Worm (Caenorhabditis elegans) whole organism, L1 larva: Measurements from ENCODE around the gene F49E11.7.

ENCODE experiments used
- C04F5.9 ChIP-seq: sonication (generic microtip); optimal IDR thresholded peaks from 2 replicates; lab custom pipeline; 2016; ENCODE audit warnings: missing genetic modification characterization, missing compliant biosample characterization
- Y116A8C.19 ChIP-seq: sonication (generic microtip); optimal IDR thresholded peaks from 2 replicates; lab custom pipeline; 2016; ENCODE audit warnings: missing compliant biosample characterization, missing genetic modification characterization, borderline replicate concordance
- ama-1 ChIP-seq: fragments of 150-350 bp; optimal IDR thresholded peaks from 2 replicates; lab custom pipeline; 2014
- blmp-1 ChIP-seq: fragments of 150-350 bp; optimal IDR thresholded peaks from 2 replicates; lab custom pipeline; 2014; ENCODE audit warnings: missing biosample characterization, missing genetic modification characterization
- ceh-88 ChIP-seq: fragments of 200-800 bp; sonication (Bioruptor generic); IDR thresholded peaks from 2 replicates; pipeline ENCODE4 v1.3.6; 2022; ENCODE audit warnings: missing genetic modification characterization, missing compliant biosample characterization
- ceh-90 ChIP-seq: sonication (generic microtip); optimal IDR thresholded peaks from 2 replicates; lab custom pipeline; 2016; ENCODE audit warnings: missing genetic modification characterization, missing compliant biosample characterization
- ces-1 ChIP-seq: fragments of 150-350 bp; optimal IDR thresholded peaks from 2 replicates; lab custom pipeline; 2014; ENCODE audit warnings: missing biosample characterization, missing genetic modification reagents, missing genetic modification characterization
- efl-1 ChIP-seq, 4 experiments: fragments of 150-350 bp; optimal IDR thresholded peaks in 3 of 4; peaks in 1 of 4; 1 replicate in 1 of 4; 2 replicates in 3 of 4; lab custom pipeline; 2014; ENCODE audit warnings: missing biosample characterization in 2 of 4, missing genetic modification characterization in 2 of 4, missing genetic modification reagents in 2 of 4
- efl-3 ChIP-seq: fragments of 200-800 bp; sonication (Bioruptor generic); optimal IDR thresholded peaks from 2 replicates; lab custom pipeline; 2018; ENCODE audit warnings: mild to moderate bottlenecking, missing genetic modification characterization, missing compliant biosample characterization
- egl-13 ChIP-seq: sonication (generic microtip); optimal IDR thresholded peaks from 2 replicates; lab custom pipeline; 2016; ENCODE audit warnings: missing genotype, missing genetic modification reagents, missing genetic modification characterization, missing compliant biosample characterization
- egl-27 ChIP-seq, 2 experiments: fragments of 150-350 bp in 1 of 2; sonication (generic microtip); optimal IDR thresholded peaks; 3 replicates each; lab custom pipeline; 2017 to 2018; ENCODE audit warnings: missing biosample characterization in 2 of 2, missing genetic modification characterization in 2 of 2, missing genetic modification reagents in 2 of 2
- elt-3 ChIP-seq, 6 experiments: fragments of 150-350 bp in 1 of 6; sonication (generic microtip); optimal IDR thresholded peaks; 2 replicates each; lab custom pipeline; 2017 to 2018; ENCODE audit warnings: missing biosample characterization in 6 of 6, missing genetic modification characterization in 6 of 6, inconsistent platforms in 1 of 6
- ets-5 ChIP-seq: fragments of 200-800 bp; sonication (Bioruptor generic); IDR thresholded peaks from 2 replicates; pipeline ENCODE4 v1.3.6; 2022; ENCODE audit warnings: missing genetic modification characterization, missing compliant biosample characterization
- fkh-4 ChIP-seq: sonication (generic microtip); optimal IDR thresholded peaks from 2 replicates; lab custom pipeline; 2016; ENCODE audit warnings: missing compliant biosample characterization, missing genetic modification characterization, borderline replicate concordance
- fos-1 ChIP-seq: fragments of 150-350 bp; optimal IDR thresholded peaks from 2 replicates; lab custom pipeline; 2014; ENCODE audit warnings: missing biosample characterization, missing genetic modification characterization
- grh-1 ChIP-seq: fragments of 200-800 bp; sonication (Bioruptor generic); IDR thresholded peaks from 2 replicates; pipeline ENCODE4 v1.3.6; 2022; ENCODE audit warnings: missing genetic modification reagents, missing genetic modification characterization, missing compliant biosample characterization
- isw-1 ChIP-seq: fragments of 200-800 bp; sonication (Bioruptor generic); IDR thresholded peaks from 2 replicates; pipeline ENCODE4 v1.3.6; 2022; ENCODE audit warnings: missing genetic modification characterization, missing compliant biosample characterization
- lin-13 ChIP-seq: fragments of 150-350 bp; optimal IDR thresholded peaks from 2 replicates; lab custom pipeline; 2014; ENCODE audit warnings: missing biosample characterization, missing genetic modification reagents, missing genetic modification characterization
- lin-14 ChIP-seq: fragments of 200-800 bp; sonication (Bioruptor generic); optimal IDR thresholded peaks from 2 replicates; lab custom pipeline; 2018; ENCODE audit warnings: mild to moderate bottlenecking, missing genetic modification characterization, moderate library complexity, missing compliant biosample characterization
- lin-35 ChIP-seq, 2 experiments: fragments of 150-350 bp; optimal IDR thresholded peaks; 2 replicates each; lab custom pipeline; 2014; ENCODE audit warnings: missing biosample characterization in 2 of 2, missing genetic modification characterization in 2 of 2, missing genetic modification reagents in 2 of 2
- lir-3 ChIP-seq: sonication (generic microtip); optimal IDR thresholded peaks from 2 replicates; lab custom pipeline; 2016; ENCODE audit warnings: mild to moderate bottlenecking, missing genetic modification characterization, moderate library complexity, missing compliant biosample characterization; ENCODE audit not compliant: poor library complexity
- lsy-2 ChIP-seq, 2 experiments: fragments of 150-350 bp; optimal IDR thresholded peaks; 2 replicates each; lab custom pipeline; 2014; ENCODE audit warnings: missing biosample characterization in 2 of 2, missing genetic modification characterization in 2 of 2
- mdl-1 ChIP-seq, 2 experiments: fragments of 150-350 bp; optimal IDR thresholded peaks; 2 replicates each; lab custom pipeline; 2014 to 2017; ENCODE audit warnings: missing biosample characterization in 2 of 2, missing genetic modification characterization in 2 of 2, inconsistent platforms in 1 of 2
- nhr-12 ChIP-seq: sonication (generic microtip); optimal IDR thresholded peaks from 2 replicates; lab custom pipeline; 2017; ENCODE audit warnings: missing biosample characterization, missing genetic modification characterization
- nhr-19 ChIP-seq: fragments of 200-800 bp; sonication (Bioruptor generic); conservative IDR thresholded peaks from 2 replicates; pipeline ENCODE4 v1.3.6; 2022; ENCODE audit warnings: missing genetic modification characterization, missing compliant biosample characterization
- nhr-237 ChIP-seq: fragments of 150-350 bp; optimal IDR thresholded peaks from 2 replicates; lab custom pipeline; 2014; ENCODE audit warnings: missing biosample characterization, missing genetic modification characterization
- nhr-28 ChIP-seq: fragments of 150-350 bp; optimal IDR thresholded peaks from 2 replicates; lab custom pipeline; 2014; ENCODE audit warnings: missing biosample characterization, missing genetic modification characterization
- nhr-76 ChIP-seq: sonication (generic microtip); optimal IDR thresholded peaks from 2 replicates; lab custom pipeline; 2017; ENCODE audit warnings: missing biosample characterization, missing genetic modification characterization
- nhr-85 ChIP-seq: sonication (generic microtip); peaks from one replicate; lab custom pipeline; 2016; ENCODE audit warnings: missing genetic modification characterization, inconsistent platforms, missing compliant biosample characterization
- nhr-90 ChIP-seq: sonication (generic microtip); optimal IDR thresholded peaks from 2 replicates; lab custom pipeline; 2016; ENCODE audit warnings: mild to moderate bottlenecking, missing genetic modification characterization, missing compliant biosample characterization; ENCODE audit not compliant: poor library complexity
- pax-3 ChIP-seq: fragments of 200-800 bp; sonication (Bioruptor generic); optimal IDR thresholded peaks from 2 replicates; lab custom pipeline; 2018; ENCODE audit warnings: mild to moderate bottlenecking, missing genetic modification characterization, moderate library complexity, missing compliant biosample characterization
- rnt-1 ChIP-seq: sonication (generic microtip); optimal IDR thresholded peaks from 2 replicates; lab custom pipeline; 2016; ENCODE audit warnings: mild to moderate bottlenecking, missing genetic modification characterization, moderate library complexity, missing compliant biosample characterization
- skn-1 ChIP-seq: fragments of 150-350 bp; optimal IDR thresholded peaks from 2 replicates; lab custom pipeline; 2014; ENCODE audit warnings: missing biosample characterization, missing genetic modification characterization
- snpc-4 ChIP-seq: fragments of 150-350 bp; optimal IDR thresholded peaks from 2 replicates; lab custom pipeline; 2014; ENCODE audit warnings: missing biosample characterization, missing genetic modification characterization
- snu-23 ChIP-seq: sonication (generic microtip); optimal IDR thresholded peaks from 2 replicates; lab custom pipeline; 2016; ENCODE audit warnings: missing genetic modification characterization, missing compliant biosample characterization
- tlp-1 ChIP-seq: fragments of 150-350 bp; optimal IDR thresholded peaks from 2 replicates; lab custom pipeline; 2014; ENCODE audit warnings: missing biosample characterization, missing genetic modification characterization
- unc-30 ChIP-seq: sonication (generic microtip); optimal IDR thresholded peaks from 2 replicates; lab custom pipeline; 2017; ENCODE audit warnings: missing biosample characterization, missing genetic modification characterization
- unc-86 ChIP-seq: sonication (generic microtip); optimal IDR thresholded peaks from 2 replicates; lab custom pipeline; 2016; ENCODE audit warnings: missing genetic modification characterization, missing compliant biosample characterization
- unc-98 ChIP-seq: fragments of 200-800 bp; sonication (Bioruptor generic); IDR thresholded peaks from 2 replicates; pipeline ENCODE4 v1.3.6; 2022; ENCODE audit warnings: missing genetic modification characterization, missing compliant biosample characterization
- vab-15 ChIP-seq: sonication (generic microtip); optimal IDR thresholded peaks from 2 replicates; lab custom pipeline; 2017; ENCODE audit warnings: missing genotype, mild to moderate bottlenecking, missing genetic modification characterization, missing compliant biosample characterization
- xbp-1 ChIP-seq: sonication (generic microtip); optimal IDR thresholded peaks from 2 replicates; lab custom pipeline; 2016; ENCODE audit warnings: missing genetic modification characterization, missing compliant biosample characterization
- zag-1 ChIP-seq: fragments of 150-350 bp; optimal IDR thresholded peaks from 2 replicates; lab custom pipeline; 2014; ENCODE audit warnings: missing biosample characterization, missing genetic modification characterization

Gene F49E11.7

DNA sequence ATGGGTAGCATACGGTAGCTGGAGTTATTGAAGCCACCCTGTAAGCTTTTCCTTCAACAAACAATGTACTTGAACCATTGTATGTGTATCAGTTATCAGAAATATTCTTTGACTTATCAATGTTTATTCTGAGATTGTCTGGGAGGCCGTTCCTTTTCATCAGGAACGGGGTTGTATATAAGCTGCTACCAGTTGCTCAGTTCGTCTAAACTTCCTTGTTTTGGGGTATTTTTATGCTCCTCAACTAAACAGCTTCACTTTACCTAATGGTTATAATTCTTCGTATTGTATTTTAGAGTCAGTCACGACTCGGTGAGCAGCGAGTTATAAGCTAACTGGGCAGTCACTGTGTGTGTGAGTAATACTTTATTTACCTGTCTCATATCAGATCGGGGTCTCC lies 33.0 kb downstream of the F49E11.7 start:
- TF ChIP-seq nhr-19 (GFP tag; lab: Robert Waterston, UW) (no peak), tlp-1 (no peak), efl-1 (optimal IDR thresholded peaks at IDR 0.05; lab: Kevin White, UChicago) (no peak), efl-1 (GFP tag; optimal IDR thresholded peaks at IDR 0.05 in 1 of 2; lab: Kevin White, UChicago) (no peak), xbp-1 (tag; lab: Kevin White, UChicago) (no peak), lin-13 (GFP tag; lab: Kevin White, UChicago) (no peak), efl-3 (GFP tag; lab: Kevin White, UChicago) (no peak), nhr-28 (tag; lab: Kevin White, UChicago) (no peak)

DNA sequence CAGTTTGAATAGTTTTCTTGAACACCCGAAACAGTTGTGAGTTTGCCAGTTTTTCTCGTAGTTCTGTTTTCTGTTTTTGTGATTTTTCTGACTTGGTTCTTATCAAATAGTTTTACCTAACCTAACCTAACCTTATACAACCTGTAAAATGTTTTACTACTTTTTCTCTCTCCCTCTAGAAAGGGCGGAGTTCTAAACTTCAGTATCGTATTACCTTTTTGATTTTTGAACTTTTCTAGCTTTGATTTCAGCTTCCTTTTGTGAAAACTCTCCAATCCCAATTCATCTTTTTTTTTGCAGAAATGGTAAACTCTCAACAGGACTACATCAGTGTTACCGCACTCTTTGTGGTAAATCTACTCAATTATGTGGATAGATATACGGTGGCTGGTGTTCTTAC lies 34.0 kb downstream of the F49E11.7 start, which contains the start of gene spin-2:
Gene spin-2 (plus strand): TSS at position 301 of the 400 bp plus-strand sequence.
- no peak for TF ChIP-seq lsy-2 (tag; optimal IDR thresholded peaks at IDR 0.05; lab: Kevin White, UChicago)
- no peak for TF ChIP-seq grh-1 (GFP tag; lab: Robert Waterston, UW)
- no peak for TF ChIP-seq nhr-19 (GFP tag; lab: Robert Waterston, UW)
- no peak for TF ChIP-seq snpc-4 (tag; lab: Kevin White, UChicago)
- no peak for TF ChIP-seq vab-15 (tag; lab: Kevin White, UChicago)
- TF ChIP-seq lin-14 (GFP tag; lab: Kevin White, UChicago), result no peak
- TF ChIP-seq fos-1 (tag; lab: Kevin White, UChicago), result no peak
- TF ChIP-seq, all 84 proteins: peak for 0

DNA sequence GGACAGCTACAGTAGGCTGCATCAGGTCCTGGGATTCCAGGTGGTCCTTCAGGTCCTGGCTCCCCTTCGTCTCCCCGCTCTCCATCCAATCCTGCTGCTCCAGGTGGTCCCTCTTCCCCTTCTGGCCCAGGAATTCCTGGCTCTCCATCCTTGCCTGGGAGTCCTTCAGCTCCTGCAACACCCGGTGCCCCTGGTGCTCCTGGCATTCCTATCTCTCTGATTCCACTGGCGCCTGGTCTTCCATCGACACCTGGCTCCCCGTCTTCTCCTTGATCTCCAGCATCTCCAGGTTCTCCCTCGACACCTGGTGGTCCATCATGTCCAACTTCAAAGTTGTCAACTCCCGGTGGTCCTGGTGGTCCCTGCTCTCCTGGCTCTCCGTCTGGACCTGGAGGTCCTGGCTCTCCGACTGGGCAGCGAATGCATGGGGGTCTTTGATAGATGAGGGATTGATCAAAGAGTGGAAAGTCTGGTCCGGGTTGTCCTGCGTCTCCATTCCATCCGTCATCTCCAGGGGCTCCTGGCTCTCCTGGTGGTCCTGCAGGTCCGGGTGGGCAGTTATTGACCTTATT lies 37.1 kb downstream of the F49E11.7 start:
- TF ChIP-seq nhr-12 (tag; lab: Kevin White, UChicago), result no peak
- no peak for TF ChIP-seq nhr-85 (tag; lab: Kevin White, UChicago)
- TF ChIP-seq egl-13, result no peak
- no peak for TF ChIP-seq rnt-1 (tag; lab: Kevin White, UChicago)
- no peak for TF ChIP-seq egl-27 (tag; optimal IDR thresholded peaks at IDR 0.05; lab: Kevin White, UChicago)
- no peak for TF ChIP-seq nhr-76 (tag; lab: Kevin White, UChicago)
- no peak for TF ChIP-seq lin-35 (GFP tag; optimal IDR thresholded peaks at IDR 0.05; lab: Kevin White, UChicago)

DNA sequence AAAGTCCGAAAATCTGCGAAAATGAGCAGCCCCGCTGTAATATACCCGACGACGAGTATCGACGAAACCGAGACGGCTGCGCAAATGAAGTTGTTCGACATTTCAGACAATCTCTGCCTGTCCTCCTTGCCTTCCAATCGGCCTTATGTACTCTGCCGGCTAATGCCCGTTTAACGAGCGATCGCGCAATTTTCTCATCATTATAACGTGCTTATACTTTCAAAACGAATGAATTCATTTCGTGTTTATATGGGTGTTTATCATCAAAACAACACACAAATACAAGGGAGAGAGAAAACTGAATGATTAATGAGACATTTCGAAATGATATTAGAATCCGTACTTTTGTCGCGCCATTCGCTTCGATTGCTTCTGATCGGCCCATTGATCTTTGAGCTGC lies 38.3 kb downstream of the F49E11.7 start, which contains the start of gene col-132:
Gene col-132 (minus strand): TSS at position 101 of the 400 bp plus-strand sequence.
- TF ChIP-seq unc-98 (GFP tag; lab: Robert Waterston, UW) (no peak), fkh-4 (tag; lab: Kevin White, UChicago) (no peak), skn-1 (tag; lab: Kevin White, UChicago) (no peak), lir-3 (tag; lab: Kevin White, UChicago) (no peak), nhr-19 (GFP tag; lab: Robert Waterston, UW) (no peak), zag-1 (tag; lab: Kevin White, UChicago) (no peak), C04F5.9 (tag; lab: Kevin White, UChicago) (no peak), unc-30 (tag; lab: Kevin White, UChicago) (no peak), snu-23 (GFP tag; lab: Kevin White, UChicago) (no peak), snpc-4 (tag; lab: Kevin White, UChicago) (no peak)

DNA sequence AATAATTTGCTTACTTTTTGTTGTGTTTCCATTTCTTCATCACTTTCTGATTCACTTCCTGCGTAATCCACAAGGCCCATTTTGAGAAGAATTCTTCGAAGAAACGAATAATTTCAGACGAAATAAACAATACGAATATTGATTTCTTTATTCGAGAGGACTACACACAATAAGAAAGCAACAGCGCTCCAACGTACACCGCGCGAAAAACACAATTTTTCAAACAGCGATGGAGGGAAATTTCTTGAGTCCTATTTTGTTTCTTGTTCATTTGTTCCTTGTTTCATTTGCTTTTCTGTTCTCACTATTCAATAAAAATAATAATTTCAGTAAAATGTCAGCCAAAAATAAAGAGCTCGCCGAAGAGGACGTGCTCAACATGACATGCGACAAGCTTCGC lies 41.0 kb downstream of the F49E11.7 start, which contains the start of the genes prcc-1 and C39E9.12:
Gene prcc-1 (minus strand): TSS at position 119 of the 400 bp plus-strand sequence.
Gene C39E9.12 (plus strand): TSS at position 331 of the 400 bp plus-strand sequence.
- peak in 1 of 6 experiments; percentile 67 for TF ChIP-seq elt-3 (tag; optimal IDR thresholded peaks at IDR 0.05; lab: Kevin White, UChicago)
- peak; percentile 43; the same call in 1 of the 2 replicates for TF ChIP-seq nhr-19 (GFP tag; lab: Robert Waterston, UW)
- no peak for TF ChIP-seq zag-1 (tag; lab: Kevin White, UChicago)
- no peak for TF ChIP-seq tlp-1
- TF ChIP-seq C04F5.9 (tag; lab: Kevin White, UChicago), result peak; percentile 14
- TF ChIP-seq fos-1 (tag; lab: Kevin White, UChicago), result peak; percentile 63
- no peak for TF ChIP-seq ces-1
- TF ChIP-seq ets-5 (GFP tag; lab: Robert Waterston, UW), result no peak
- no peak for TF ChIP-seq snpc-4 (tag; lab: Kevin White, UChicago)
- TF ChIP-seq nhr-237 (tag; lab: Kevin White, UChicago), result no peak
- TF ChIP-seq pax-3, result no peak
- no peak for TF ChIP-seq ceh-90 (tag; lab: Kevin White, UChicago)
- no peak for TF ChIP-seq ceh-88
- no peak for TF ChIP-seq Y116A8C.19 (tag; lab: Kevin White, UChicago)
- TF ChIP-seq snu-23 (GFP tag; lab: Kevin White, UChicago), result peak; percentile 80
- TF ChIP-seq unc-86 (tag; lab: Kevin White, UChicago), result peak; percentile 37
- no peak for TF ChIP-seq ama-1 (lab: Kevin White, UChicago)
- no peak for TF ChIP-seq vab-15 (tag; lab: Kevin White, UChicago)
- TF ChIP-seq mdl-1 (tag; optimal IDR thresholded peaks at IDR 0.05; lab: Kevin White, UChicago), result peak in 1 of 2 experiments; percentile 56
- no peak for TF ChIP-seq blmp-1 (tag; lab: Kevin White, UChicago)
- peak; percentile 55 for TF ChIP-seq xbp-1 (tag; lab: Kevin White, UChicago)
- TF ChIP-seq lir-3 (tag; lab: Kevin White, UChicago), result peak; percentile 10
- no peak for TF ChIP-seq nhr-90
- TF ChIP-seq isw-1 (GFP tag; lab: Robert Waterston, UW), result no peak; the same call in 1 of the 2 replicates
